Fruit fly (Drosophila melanogaster) whole organism, embryonic: ENCODE data around the gene CG34398.

ENCODE experiments used
- ATbp ChIP-seq: fragments of 200-800 bp; sonication (Bioruptor generic); optimal IDR thresholded peaks from 2 replicates; lab custom pipeline; 2017; ENCODE audit warnings: missing biosample characterization, mild to moderate bottlenecking, missing genetic modification characterization, missing genetic modification reagents
- Ada2b ChIP-seq: fragments of 200-800 bp; sonication (Bioruptor generic); IDR thresholded peaks from 2 replicates; pipeline ENCODE4 v1.3.6; 2022; ENCODE audit warnings: missing biosample characterization, missing genetic modification characterization
- Aef1 ChIP-seq: fragments of 200-800 bp; sonication (Bioruptor generic); IDR thresholded peaks from 3 replicates; pipeline ENCODE4 v1.3.6; 2022; ENCODE audit warnings: missing biosample characterization, missing genetic modification characterization
- Blimp-1 ChIP-seq: fragments of 200-800 bp; sonication (Bioruptor generic); optimal IDR thresholded peaks from 3 replicates; lab custom pipeline; 2018; ENCODE audit warnings: missing biosample characterization, missing genetic modification characterization, mild to moderate bottlenecking, moderate library complexity, missing genetic modification reagents
- CG11093 ChIP-seq: fragments of 200-800 bp; sonication (Bioruptor generic); IDR thresholded peaks from 3 replicates; pipeline ENCODE4 v1.3.6; 2022; ENCODE audit warnings: missing biosample characterization, missing genetic modification characterization
- CG11504 ChIP-seq: fragments of 200-800 bp; sonication (Bioruptor generic); optimal IDR thresholded peaks from 3 replicates; lab custom pipeline; 2019; ENCODE audit warnings: missing biosample characterization, mild to moderate bottlenecking, missing genetic modification characterization, moderate library complexity
- CG12071 ChIP-seq: fragments of 200-800 bp; sonication (Bioruptor generic); optimal IDR thresholded peaks from 3 replicates; lab custom pipeline; 2018; ENCODE audit warnings: missing biosample characterization, mild to moderate bottlenecking, missing genetic modification characterization
- CG12155 ChIP-seq: fragments of 200-800 bp; sonication (Bioruptor generic); optimal IDR thresholded peaks from 3 replicates; lab custom pipeline; 2016; ENCODE audit warnings: missing biosample characterization, missing genetic modification characterization
- CG12744 ChIP-seq: fragments of 200-800 bp; sonication (Bioruptor generic); optimal IDR thresholded peaks from 2 replicates; lab custom pipeline; 2016; ENCODE audit warnings: missing biosample characterization, missing genetic modification characterization
- CG12942 ChIP-seq: fragments of 200-800 bp; sonication (Bioruptor generic); optimal IDR thresholded peaks from 3 replicates; lab custom pipeline; 2016; ENCODE audit warnings: missing biosample characterization, missing genetic modification characterization
- CG13894 ChIP-seq: fragments of 200-800 bp; sonication (Bioruptor generic); optimal IDR thresholded peaks from 3 replicates; lab custom pipeline; 2018; ENCODE audit warnings: missing biosample characterization, mild to moderate bottlenecking, missing genetic modification characterization, moderate library complexity
- CG14014 ChIP-seq: fragments of 200-800 bp; sonication (Bioruptor generic); IDR thresholded peaks from 2 replicates; pipeline ENCODE4 v1.3.6; 2022; ENCODE audit warnings: missing biosample characterization, missing genetic modification characterization
- CG18619 ChIP-seq: fragments of 200-800 bp; sonication (Bioruptor generic); optimal IDR thresholded peaks from 3 replicates; lab custom pipeline; 2017; ENCODE audit warnings: missing biosample characterization, mild to moderate bottlenecking, missing genetic modification characterization
- CG18764 ChIP-seq: fragments of 200-800 bp; sonication (Bioruptor generic); optimal IDR thresholded peaks from 3 replicates; lab custom pipeline; 2016; ENCODE audit warnings: missing biosample characterization, missing genetic modification characterization
- CG2202 ChIP-seq: fragments of 200-800 bp; sonication (Bioruptor generic); optimal IDR thresholded peaks from 2 replicates; lab custom pipeline; 2018; ENCODE audit warnings: missing biosample characterization, mild to moderate bottlenecking, missing genetic modification characterization
- CG31224 ChIP-seq: fragments of 200-800 bp; sonication (Bioruptor generic); IDR thresholded peaks from 2 replicates; pipeline ENCODE4 v1.3.6; 2022; ENCODE audit warnings: missing biosample characterization, missing genetic modification characterization
- CG32532 ChIP-seq: fragments of 200-800 bp; sonication (Bioruptor generic); IDR thresholded peaks from 2 replicates; pipeline ENCODE4 v1.3.6; 2022; ENCODE audit warnings: missing biosample characterization, missing genetic modification characterization
- CG33213 ChIP-seq: fragments of 200-800 bp; sonication (Bioruptor generic); optimal IDR thresholded peaks from 3 replicates; lab custom pipeline; 2016; ENCODE audit warnings: missing biosample characterization, missing genetic modification characterization
- CG3847 ChIP-seq: fragments of 200-800 bp; sonication (Bioruptor generic); IDR thresholded peaks from 2 replicates; pipeline ENCODE4 v1.3.6; 2022; ENCODE audit warnings: missing biosample characterization, missing genetic modification characterization
- CG42726 ChIP-seq: fragments of 200-800 bp; sonication (Bioruptor generic); IDR thresholded peaks from 2 replicates; pipeline ENCODE4 v1.3.6; 2022; ENCODE audit warnings: missing biosample characterization, missing genetic modification characterization; ENCODE audit not compliant: partially characterized antibody
- CG6813 ChIP-seq: fragments of 200-800 bp; sonication (Bioruptor generic); optimal IDR thresholded peaks from 2 replicates; lab custom pipeline; 2017; ENCODE audit warnings: missing biosample characterization, missing genetic modification characterization, mild to moderate bottlenecking, moderate library complexity, missing genetic modification reagents
- Doc2 ChIP-seq: fragments of 200-800 bp; sonication (Bioruptor generic); IDR thresholded peaks from 2 replicates; pipeline ENCODE4 v1.3.6; 2022; ENCODE audit warnings: missing biosample characterization, missing genetic modification characterization
- Eip74EF ChIP-seq, 2 experiments: fragments of 200-800 bp in 1 of 2; fragments of >200 bp in 1 of 2; sonication (Bioruptor generic) in 1 of 2; optimal IDR thresholded peaks; 2 replicates each; lab custom pipeline; 2017 to 2019; ENCODE audit warnings: missing biosample characterization in 2 of 2, missing genetic modification characterization in 2 of 2, mild to moderate bottlenecking in 1 of 2, moderate library complexity in 1 of 2
- Fer2 ChIP-seq: fragments of 200-800 bp; sonication (Bioruptor generic); optimal IDR thresholded peaks from 2 replicates; lab custom pipeline; 2018; ENCODE audit warnings: missing biosample characterization, mild to moderate bottlenecking, missing genetic modification characterization, moderate library complexity
- Fer3 ChIP-seq: fragments of 200-800 bp; sonication (Bioruptor generic); optimal IDR thresholded peaks from 2 replicates; lab custom pipeline; 2018; ENCODE audit warnings: missing biosample characterization, mild to moderate bottlenecking, missing genetic modification characterization, moderate library complexity
- HLH3B ChIP-seq: fragments of 200-800 bp; sonication (Bioruptor generic); IDR thresholded peaks from 2 replicates; pipeline ENCODE4 v1.3.6; 2022; ENCODE audit warnings: missing biosample characterization, missing genetic modification characterization
- HLH54F ChIP-seq: fragments of 200-800 bp; sonication (Bioruptor generic); optimal IDR thresholded peaks from 3 replicates; lab custom pipeline; 2016; ENCODE audit warnings: missing biosample characterization, missing genetic modification characterization
- MBD-R2 ChIP-seq: fragments of 200-800 bp; sonication (Bioruptor generic); IDR thresholded peaks from 2 replicates; pipeline ENCODE4 v1.3.6; 2022; ENCODE audit warnings: missing biosample characterization, missing genetic modification characterization
- Max ChIP-seq: fragments of 200-800 bp; sonication (Bioruptor generic); optimal IDR thresholded peaks from 2 replicates; lab custom pipeline; 2016; ENCODE audit warnings: missing biosample characterization, mild to moderate bottlenecking, missing genetic modification characterization
- NK7.1 ChIP-seq: fragments of 200-800 bp; sonication (Bioruptor generic); optimal IDR thresholded peaks from 3 replicates; lab custom pipeline; 2016; ENCODE audit warnings: missing biosample characterization, missing genetic modification characterization
- Rfx ChIP-seq: fragments of 200-800 bp; sonication (Bioruptor generic); IDR thresholded peaks from 2 replicates; pipeline ENCODE4 v1.3.6; 2022; ENCODE audit warnings: missing biosample characterization, missing genetic modification characterization
- Sox100B ChIP-seq: fragments of 200-800 bp; sonication (Bioruptor generic); optimal IDR thresholded peaks from 3 replicates; lab custom pipeline; 2018; ENCODE audit warnings: missing biosample characterization, mild to moderate bottlenecking, missing genetic modification characterization
- Sry-δ ChIP-seq: fragments of 200-800 bp; sonication (Bioruptor generic); optimal IDR thresholded peaks from 2 replicates; lab custom pipeline; 2016; ENCODE audit warnings: missing biosample characterization, missing genetic modification characterization
- TFAM ChIP-seq: fragments of 200-800 bp; sonication (Bioruptor generic); optimal IDR thresholded peaks from 2 replicates; lab custom pipeline; 2017; ENCODE audit warnings: missing biosample characterization, missing genetic modification characterization, inconsistent platforms
- chinmo ChIP-seq: fragments of 200-800 bp; sonication (Bioruptor generic); IDR thresholded peaks from 4 replicates; pipeline ENCODE4 v1.3.6; 2022; ENCODE audit warnings: missing biosample characterization, missing genetic modification characterization; ENCODE audit not compliant: partially characterized antibody
- dpn ChIP-seq, 2 experiments: fragments of 200-800 bp; sonication (Bioruptor generic); optimal IDR thresholded peaks; 3 replicates each; lab custom pipeline; 2016; ENCODE audit warnings: missing biosample characterization in 2 of 2, missing genetic modification characterization in 2 of 2
- esg ChIP-seq: fragments of 200-800 bp; sonication (Bioruptor generic); conservative IDR thresholded peaks from 2 replicates; pipeline ENCODE4 v1.3.6; 2022; ENCODE audit warnings: missing biosample characterization, missing genetic modification characterization
- fu2 ChIP-seq: fragments of 200-800 bp; sonication (Bioruptor generic); optimal IDR thresholded peaks from 2 replicates; lab custom pipeline; 2016; ENCODE audit warnings: missing biosample characterization, missing genetic modification characterization
- gce ChIP-seq: fragments of 200-800 bp; sonication (Bioruptor generic); IDR thresholded peaks from 3 replicates; pipeline ENCODE4 v1.3.6; 2022; ENCODE audit warnings: missing biosample characterization, missing genetic modification characterization
- grn ChIP-seq: fragments of 200-800 bp; sonication (Bioruptor generic); optimal IDR thresholded peaks from 3 replicates; lab custom pipeline; 2017; ENCODE audit warnings: missing biosample characterization, missing genetic modification characterization
- her ChIP-seq: fragments of 200-800 bp; sonication (Bioruptor generic); optimal IDR thresholded peaks from 2 replicates; lab custom pipeline; 2016; ENCODE audit warnings: missing biosample characterization, missing genetic modification characterization
- luna ChIP-seq: fragments of 200-800 bp; sonication (Bioruptor generic); optimal IDR thresholded peaks from 2 replicates; lab custom pipeline; 2016; ENCODE audit warnings: missing biosample characterization, missing genetic modification characterization
- oc ChIP-seq: fragments of 200-800 bp; sonication (Bioruptor generic); optimal IDR thresholded peaks from 2 replicates; lab custom pipeline; 2018; ENCODE audit warnings: missing biosample characterization, mild to moderate bottlenecking, missing genetic modification characterization, moderate library complexity
- odd ChIP-seq: fragments of 200-800 bp; sonication (Bioruptor generic); optimal IDR thresholded peaks from 2 replicates; lab custom pipeline; 2017; ENCODE audit warnings: missing biosample characterization, mild to moderate bottlenecking, missing genetic modification characterization
- pb ChIP-seq: fragments of 200-800 bp; sonication (Bioruptor generic); optimal IDR thresholded peaks from 3 replicates; lab custom pipeline; 2016; ENCODE audit warnings: missing biosample characterization, missing genetic modification characterization
- ro ChIP-seq: fragments of 200-800 bp; sonication (Bioruptor generic); IDR thresholded peaks from 2 replicates; pipeline ENCODE4 v1.3.6; 2022; ENCODE audit warnings: missing biosample characterization, missing genetic modification characterization
- row ChIP-seq: fragments of 200-800 bp; sonication (Bioruptor generic); IDR thresholded peaks from 3 replicates; pipeline ENCODE4 v1.3.6; 2022; ENCODE audit warnings: missing biosample characterization, missing genetic modification characterization
- salm ChIP-seq: fragments of 200-800 bp; sonication (Bioruptor generic); optimal IDR thresholded peaks from 2 replicates; lab custom pipeline; 2018; ENCODE audit warnings: missing biosample characterization, mild to moderate bottlenecking, missing genetic modification characterization
- schlank ChIP-seq: fragments of 200-800 bp; sonication (Bioruptor generic); optimal IDR thresholded peaks from 2 replicates; lab custom pipeline; 2018; ENCODE audit warnings: missing biosample characterization, mild to moderate bottlenecking, missing genetic modification characterization
- sens-2 ChIP-seq: fragments of 200-800 bp; sonication (Bioruptor generic); IDR thresholded peaks from 2 replicates; pipeline ENCODE4 v1.3.6; 2022; ENCODE audit warnings: missing biosample characterization, missing genetic modification characterization

Gene CG34398

DNA sequence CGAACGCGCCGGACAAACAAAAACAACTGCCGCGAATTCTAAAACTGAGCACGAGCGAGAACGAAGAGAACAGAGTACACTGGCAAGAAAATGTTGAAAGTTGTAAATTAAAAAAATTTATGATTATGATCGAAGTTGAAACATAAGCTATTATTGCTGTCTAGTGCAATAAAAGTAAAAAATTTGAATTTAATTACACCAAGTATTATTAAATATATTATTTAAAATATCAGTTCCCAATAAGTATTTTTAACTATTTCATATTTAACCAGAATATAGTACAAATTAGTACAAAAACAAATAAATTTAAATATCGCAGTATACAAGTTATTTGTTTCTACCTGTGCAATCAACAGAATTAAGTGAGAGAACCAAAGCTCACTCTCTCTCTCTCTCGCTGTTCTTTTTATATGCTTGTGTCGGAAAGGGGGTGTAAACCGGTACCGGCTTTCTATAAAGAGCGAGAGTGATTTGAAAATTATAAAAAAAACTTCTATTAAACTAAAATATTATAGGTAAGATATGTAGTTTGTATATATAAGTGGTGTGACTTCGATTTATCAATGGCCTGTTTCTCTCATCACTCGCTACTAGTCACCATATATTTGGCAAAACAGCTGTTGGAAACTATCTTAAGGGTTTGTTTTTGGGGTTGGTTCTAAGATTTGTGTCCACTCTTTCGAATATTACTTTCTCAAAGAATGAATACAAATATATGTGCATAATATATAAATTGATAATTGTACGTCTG, 52.8 kb downstream of the CG34398 start, which contains the start of gene C1GalTA (continued):
- peak; percentile 82 for TF ChIP-seq TFAM (GFP tag; lab: Kevin White, UChicago)
- TF ChIP-seq row (GFP tag; lab: Robert Waterston, UW), result peak; percentile 98
- peak; percentile 92 for TF ChIP-seq CG12942 (GFP tag; lab: Kevin White, UChicago)
- TF ChIP-seq esg (GFP tag; lab: Robert Waterston, UW), result peak; percentile 92
- TF ChIP-seq her (GFP tag; lab: Kevin White, UChicago), result peak; percentile 25
- TF ChIP-seq CG18619 (GFP tag; lab: Kevin White, UChicago), result peak; percentile 96
- TF ChIP-seq grn (GFP tag; lab: Kevin White, UChicago), result peak; percentile 64
- no peak for TF ChIP-seq Sry-δ (GFP tag; lab: Kevin White, UChicago)
- TF ChIP-seq ro (GFP tag; lab: Robert Waterston, UW), result peak; percentile 93
- TF ChIP-seq CG3847 (GFP tag; lab: Robert Waterston, UW), result peak; percentile 92
- peak; percentile 94 for TF ChIP-seq CG18764 (GFP tag; lab: Kevin White, UChicago)
- TF ChIP-seq HLH54F (GFP tag; lab: Kevin White, UChicago), result peak; percentile 48
- TF ChIP-seq oc (tag; lab: Kevin White, UChicago), result peak; percentile 98
- peak in 1 of 2 experiments; percentile 99 for TF ChIP-seq Eip74EF (GFP tag; optimal IDR thresholded peaks at IDR 0.05; lab: Kevin White, UChicago)
- peak; percentile 96 for TF ChIP-seq CG13894 (tag; lab: Kevin White, UChicago)
- TF ChIP-seq CG12744 (GFP tag; lab: Kevin White, UChicago), result no peak
- peak; percentile 94 for TF ChIP-seq Rfx
- no peak for TF ChIP-seq CG42726
- peak; percentile 97 for TF ChIP-seq odd (GFP tag; lab: Kevin White, UChicago)
- TF ChIP-seq CG33213, result peak; percentile 50
- TF ChIP-seq sens-2 (GFP tag; lab: Robert Waterston, UW), result peak; percentile 81
- peak; percentile 98 for TF ChIP-seq CG11504 (tag; lab: Kevin White, UChicago)
- TF ChIP-seq CG12071 (GFP tag; lab: Kevin White, UChicago), result peak; percentile 80
- TF ChIP-seq CG2202, result peak; percentile 97
- TF ChIP-seq luna (GFP tag; lab: Kevin White, UChicago), result no peak
- peak; percentile 78 for TF ChIP-seq schlank (tag; lab: Kevin White, UChicago)
- TF ChIP-seq CG32532 (GFP tag; lab: Robert Waterston, UW), result peak; percentile 97
- TF ChIP-seq Doc2, result no peak
- TF ChIP-seq Ada2b (GFP tag; lab: Robert Waterston, UW), result peak; percentile 87
- TF ChIP-seq Max (GFP tag; lab: Kevin White, UChicago), result peak; percentile 90
- peak; percentile 98 for TF ChIP-seq salm (tag; lab: Kevin White, UChicago)
- no peak for TF ChIP-seq fu2 (GFP tag; lab: Kevin White, UChicago)
- TF ChIP-seq CG6813 (GFP tag; lab: Kevin White, UChicago), result peak; percentile 96
- TF ChIP-seq dpn (GFP tag; optimal IDR thresholded peaks at IDR 0.05; lab: Kevin White, UChicago), result peak; percentile 68 to 94
- TF ChIP-seq Fer3 (tag; lab: Kevin White, UChicago), result peak; percentile 98
- TF ChIP-seq NK7.1 (GFP tag; lab: Kevin White, UChicago), result peak; percentile 43
- peak; percentile 61; the same call in 1 of the 2 replicates for TF ChIP-seq MBD-R2 (GFP tag; lab: Robert Waterston, UW)
- peak; percentile 91 for TF ChIP-seq Aef1
- TF ChIP-seq Sox100B (GFP tag; lab: Kevin White, UChicago), result peak; percentile 99
- TF ChIP-seq gce, result peak; percentile 95
- TF ChIP-seq CG11093 (GFP tag; lab: Robert Waterston, UW), result peak; percentile 90
- peak; percentile 96 for TF ChIP-seq ATbp (GFP tag; lab: Kevin White, UChicago)
- peak; percentile 95 for TF ChIP-seq Fer2
- peak; percentile 95 for TF ChIP-seq CG14014 (GFP tag; lab: Robert Waterston, UW)
- TF ChIP-seq Blimp-1 (GFP tag; lab: Kevin White, UChicago), result peak; percentile 98
- peak; percentile 11 for TF ChIP-seq pb (GFP tag; lab: Kevin White, UChicago)
- no peak for TF ChIP-seq chinmo (GFP tag; lab: Robert Waterston, UW)
- peak; percentile 92 for TF ChIP-seq CG31224
- peak; percentile 94 for TF ChIP-seq HLH3B (GFP tag; lab: Robert Waterston, UW)
- peak; percentile 93 for TF ChIP-seq CG12155 (GFP tag; lab: Kevin White, UChicago)
